Fruit fly (Drosophila melanogaster) whole organism, embryonic: Measurements from ENCODE around the gene CG44040.

ENCODE experiments used
- Awh ChIP-seq: fragments of 200-800 bp; sonication (Bioruptor generic); IDR thresholded peaks from 2 replicates; pipeline ENCODE4, ENCODE4 v1.3.6; 2022; ENCODE audit warnings: missing biosample characterization, missing genetic modification characterization
- BEAF-32 ChIP-seq: fragments of 200-800 bp; sonication (Bioruptor generic); optimal IDR thresholded peaks from 3 replicates; lab custom pipeline; 2017; ENCODE audit warnings: missing biosample characterization, missing genetic modification characterization, mild to moderate bottlenecking, moderate library complexity, missing genetic modification reagents
- Bdp1 ChIP-seq: fragments of 200-800 bp; sonication (Bioruptor generic); optimal IDR thresholded peaks from 3 replicates; lab custom pipeline; 2016; ENCODE audit warnings: missing biosample characterization, missing genetic modification characterization
- CG10209 ChIP-seq: fragments of 200-800 bp; sonication (Bioruptor generic); optimal IDR thresholded peaks from 3 replicates; lab custom pipeline; 2017; ENCODE audit warnings: missing biosample characterization, mild to moderate bottlenecking, missing genetic modification characterization, missing genetic modification reagents
- CG11560 ChIP-seq: fragments of 200-800 bp; sonication (Bioruptor generic); IDR thresholded peaks from 3 replicates; pipeline ENCODE4 v1.3.6; 2022; ENCODE audit warnings: missing biosample characterization, missing genetic modification characterization
- CG12155 ChIP-seq: fragments of 200-800 bp; sonication (Bioruptor generic); optimal IDR thresholded peaks from 3 replicates; lab custom pipeline; 2016; ENCODE audit warnings: missing biosample characterization, missing genetic modification characterization
- CG13775 ChIP-seq: fragments of 200-800 bp; sonication (Bioruptor generic); optimal IDR thresholded peaks from 3 replicates; lab custom pipeline; 2017; ENCODE audit warnings: missing biosample characterization, mild to moderate bottlenecking, missing genetic modification characterization
- CG14014 ChIP-seq: fragments of 200-800 bp; sonication (Bioruptor generic); IDR thresholded peaks from 2 replicates; pipeline ENCODE4 v1.3.6; 2022; ENCODE audit warnings: missing biosample characterization, missing genetic modification characterization
- CG14710 ChIP-seq: fragments of 200-800 bp; sonication (Bioruptor generic); optimal IDR thresholded peaks from 3 replicates; lab custom pipeline; 2019; ENCODE audit warnings: missing biosample characterization, mild to moderate bottlenecking, missing genetic modification characterization, moderate library complexity
- CG15073 ChIP-seq: fragments of 200-800 bp; sonication (Bioruptor generic); optimal IDR thresholded peaks from 2 replicates; lab custom pipeline; 2016; ENCODE audit warnings: missing biosample characterization, missing genetic modification characterization
- CG16779 ChIP-seq: fragments of 200-800 bp; sonication (Bioruptor generic); IDR thresholded peaks from 2 replicates; pipeline ENCODE4 v1.3.6; 2022; ENCODE audit warnings: missing biosample characterization, missing genetic modification characterization
- CG18476 ChIP-seq: fragments of 200-800 bp; sonication (Bioruptor generic); optimal IDR thresholded peaks from 2 replicates; lab custom pipeline; 2016; ENCODE audit warnings: missing biosample characterization, mild to moderate bottlenecking, missing genetic modification characterization
- CG2712 ChIP-seq: fragments of 200-800 bp; optimal IDR thresholded peaks from 3 replicates; lab custom pipeline; 2019; ENCODE audit warnings: missing biosample characterization, mild to moderate bottlenecking, missing genetic modification characterization, moderate library complexity
- CG32532 ChIP-seq: fragments of 200-800 bp; sonication (Bioruptor generic); IDR thresholded peaks from 2 replicates; pipeline ENCODE4 v1.3.6; 2022; ENCODE audit warnings: missing biosample characterization, missing genetic modification characterization
- CG4404 ChIP-seq: fragments of 200-800 bp; sonication (Bioruptor generic); IDR thresholded peaks from 2 replicates; pipeline ENCODE4 v1.3.6; 2022; ENCODE audit warnings: missing biosample characterization, missing genetic modification characterization
- CG4707 ChIP-seq: fragments of 200-800 bp; sonication (Bioruptor generic); optimal IDR thresholded peaks from 2 replicates; lab custom pipeline; 2018; ENCODE audit warnings: missing biosample characterization, mild to moderate bottlenecking, missing genetic modification characterization, moderate library complexity
- CG5245 ChIP-seq: fragments of 200-800 bp; sonication (Bioruptor generic); optimal IDR thresholded peaks from 3 replicates; lab custom pipeline; 2016; ENCODE audit warnings: missing biosample characterization, missing genetic modification characterization
- CG6175 ChIP-seq: fragments of 200-800 bp; sonication (Bioruptor generic); IDR thresholded peaks from 3 replicates; pipeline ENCODE4 v1.3.6; 2022; ENCODE audit warnings: missing biosample characterization, missing genetic modification characterization
- CG6654 ChIP-seq: fragments of 200-800 bp; sonication (Bioruptor generic); optimal IDR thresholded peaks from 2 replicates; lab custom pipeline; 2017; ENCODE audit warnings: missing biosample characterization, mild to moderate bottlenecking, missing genetic modification characterization
- CG8765 ChIP-seq: fragments of 200-800 bp; sonication (Bioruptor generic); IDR thresholded peaks from 2 replicates; pipeline ENCODE4 v1.3.6; 2022; ENCODE audit warnings: missing biosample characterization, missing genetic modification characterization
- CG9817 ChIP-seq: fragments of 200-800 bp; sonication (Bioruptor generic); optimal IDR thresholded peaks from 2 replicates; lab custom pipeline; 2018; ENCODE audit warnings: missing biosample characterization, mild to moderate bottlenecking, missing genetic modification characterization, moderate library complexity
- CG9932 ChIP-seq: fragments of 200-800 bp; sonication (Bioruptor generic); IDR thresholded peaks from 2 replicates; pipeline ENCODE4 v1.3.6; 2022; ENCODE audit warnings: missing biosample characterization, missing genetic modification characterization
- D19A ChIP-seq: fragments of 200-800 bp; optimal IDR thresholded peaks from 3 replicates; lab custom pipeline; 2019; ENCODE audit warnings: missing biosample characterization, mild to moderate bottlenecking, missing genetic modification characterization, moderate library complexity
- H15 ChIP-seq: fragments of 200-800 bp; sonication (Bioruptor generic); IDR thresholded peaks from 3 replicates; pipeline ENCODE4 v1.3.6; 2022; ENCODE audit warnings: missing biosample characterization, missing genetic modification characterization
- Hey ChIP-seq: fragments of 200-800 bp; sonication (Bioruptor generic); optimal IDR thresholded peaks from 3 replicates; lab custom pipeline; 2018; ENCODE audit warnings: missing biosample characterization, mild to moderate bottlenecking, missing genetic modification characterization
- HmgD ChIP-seq: fragments of 200-800 bp; sonication (Bioruptor generic); optimal IDR thresholded peaks from 3 replicates; lab custom pipeline; 2016; ENCODE audit warnings: missing biosample characterization, missing genetic modification characterization
- Hmx ChIP-seq: fragments of 200-800 bp; sonication (Bioruptor generic); optimal IDR thresholded peaks from 2 replicates; lab custom pipeline; 2016; ENCODE audit warnings: missing biosample characterization, missing genetic modification characterization
- Hr39 ChIP-seq: fragments of >200 bp; optimal IDR thresholded peaks from 2 replicates; lab custom pipeline; 2017
- Lpt ChIP-seq: fragments of >200 bp; optimal IDR thresholded peaks from 2 replicates; lab custom pipeline; 2018; ENCODE audit warnings: missing biosample characterization, missing genetic modification characterization
- NC2α ChIP-seq: fragments of 200-800 bp; sonication (Bioruptor generic); optimal IDR thresholded peaks from 2 replicates; lab custom pipeline; 2016; ENCODE audit warnings: missing biosample characterization, missing genetic modification characterization
- NC2β ChIP-seq: fragments of 200-800 bp; sonication (Bioruptor generic); optimal IDR thresholded peaks from 2 replicates; lab custom pipeline; 2016; ENCODE audit warnings: missing biosample characterization, missing genetic modification characterization
- Ptx1 ChIP-seq: fragments of 200-800 bp; sonication (Bioruptor generic); IDR thresholded peaks from 2 replicates; pipeline ENCODE4 v1.3.6; 2022; ENCODE audit warnings: missing biosample characterization, missing genetic modification characterization
- Spps ChIP-seq: fragments of 200-800 bp; sonication (Bioruptor generic); optimal IDR thresholded peaks from 2 replicates; lab custom pipeline; 2018; ENCODE audit warnings: missing biosample characterization, mild to moderate bottlenecking, missing genetic modification characterization
- Sry-δ ChIP-seq: fragments of 200-800 bp; sonication (Bioruptor generic); optimal IDR thresholded peaks from 2 replicates; lab custom pipeline; 2016; ENCODE audit warnings: missing biosample characterization, missing genetic modification characterization
- ab ChIP-seq: fragments of 200-800 bp; sonication (Bioruptor generic); optimal IDR thresholded peaks from 2 replicates; lab custom pipeline; 2016; ENCODE audit warnings: missing biosample characterization, missing genetic modification characterization
- ara ChIP-seq: fragments of 200-800 bp; sonication (Bioruptor generic); IDR thresholded peaks from 2 replicates; pipeline ENCODE4 v1.3.6; 2022; ENCODE audit warnings: missing biosample characterization, missing genetic modification characterization
- crp ChIP-seq, 2 experiments: fragments of 200-800 bp; sonication (Bioruptor generic); optimal IDR thresholded peaks; 2 replicates in 1 of 2; 3 replicates in 1 of 2; lab custom pipeline; 2017; ENCODE audit warnings: missing biosample characterization in 2 of 2, missing genetic modification characterization in 2 of 2, mild to moderate bottlenecking in 1 of 2, moderate library complexity in 1 of 2
- dimm ChIP-seq: fragments of 200-800 bp; sonication (Bioruptor generic); IDR thresholded peaks from 2 replicates; pipeline ENCODE4 v1.3.6; 2022; ENCODE audit warnings: missing biosample characterization, missing genetic modification characterization
- en ChIP-seq: fragments of 200-800 bp; sonication (Bioruptor generic); optimal IDR thresholded peaks from 2 replicates; lab custom pipeline; 2016; ENCODE audit warnings: missing biosample characterization, missing genetic modification characterization
- gsb-n ChIP-seq: fragments of 200-800 bp; sonication (Bioruptor generic); optimal IDR thresholded peaks from 3 replicates; lab custom pipeline; 2018; ENCODE audit warnings: missing biosample characterization, mild to moderate bottlenecking, missing genetic modification characterization
- lilli ChIP-seq: fragments of 200-800 bp; sonication (Bioruptor generic); optimal IDR thresholded peaks from 3 replicates; lab custom pipeline; 2016; ENCODE audit warnings: missing biosample characterization, missing genetic modification characterization
- lmd ChIP-seq: fragments of 200-800 bp; sonication (Bioruptor generic); IDR thresholded peaks from 2 replicates; pipeline ENCODE4 v1.3.6; 2022; ENCODE audit warnings: missing biosample characterization, missing genetic modification characterization
- sens-2 ChIP-seq: fragments of 200-800 bp; sonication (Bioruptor generic); IDR thresholded peaks from 2 replicates; pipeline ENCODE4 v1.3.6; 2022; ENCODE audit warnings: missing biosample characterization, missing genetic modification characterization
- sisA ChIP-seq: fragments of 200-800 bp; sonication (Bioruptor generic); IDR thresholded peaks from 2 replicates; pipeline ENCODE4 v1.3.6; 2022; ENCODE audit warnings: missing biosample characterization, missing genetic modification characterization
- slou ChIP-seq: fragments of 200-800 bp; sonication (Bioruptor generic); optimal IDR thresholded peaks from 3 replicates; lab custom pipeline; 2016; ENCODE audit warnings: missing biosample characterization, missing genetic modification characterization
- stwl ChIP-seq: fragments of 200-800 bp; sonication (Bioruptor generic); optimal IDR thresholded peaks from 3 replicates; lab custom pipeline; 2018; ENCODE audit warnings: missing biosample characterization, mild to moderate bottlenecking, missing genetic modification characterization, moderate library complexity
- trem ChIP-seq: fragments of 200-800 bp; optimal IDR thresholded peaks from 3 replicates; lab custom pipeline; 2019; ENCODE audit warnings: missing biosample characterization, mild to moderate bottlenecking, missing genetic modification characterization, moderate library complexity
- trh ChIP-seq: fragments of 200-800 bp; sonication (Bioruptor generic); optimal IDR thresholded peaks from 2 replicates; lab custom pipeline; 2016; ENCODE audit warnings: missing biosample characterization, missing genetic modification characterization
- unc-4 ChIP-seq: fragments of 200-800 bp; sonication (Bioruptor generic); IDR thresholded peaks from 2 replicates; pipeline ENCODE4 v1.3.6; 2022; ENCODE audit warnings: missing biosample characterization, missing genetic modification characterization; ENCODE audit not compliant: partially characterized antibody
- zen ChIP-seq: fragments of 200-800 bp; sonication (Bioruptor generic); optimal IDR thresholded peaks from 3 replicates; lab custom pipeline; 2018; ENCODE audit warnings: missing biosample characterization, mild to moderate bottlenecking, missing genetic modification characterization, moderate library complexity

The CG44040 gene

dm6 chr3R:15319912-15320746, at the start of gene CG44040, which contains the start of gene CG6276 (continued):
- peak; percentile 57 for TF ChIP-seq CG9932 (GFP tag; lab: Robert Waterston, UW)
- no peak for TF ChIP-seq NC2β (GFP tag; lab: Kevin White, UChicago)
- peak; percentile 54; the same call in 1 of the 2 replicates for TF ChIP-seq CG14014
- peak; percentile 22 for TF ChIP-seq D19A (tag; lab: Kevin White, UChicago)
- TF ChIP-seq HmgD (GFP tag; lab: Kevin White, UChicago) = no peak
- peak; percentile 2 for TF ChIP-seq gsb-n
- TF ChIP-seq slou = no peak
- TF ChIP-seq CG4707 = no peak
- TF ChIP-seq CG6175 (GFP tag; lab: Robert Waterston, UW) = no peak
- TF ChIP-seq NC2α (GFP tag; lab: Kevin White, UChicago) = no peak
- peak; percentile 24 for TF ChIP-seq BEAF-32 (GFP tag; lab: Kevin White, UChicago)
- no peak for TF ChIP-seq Hey (tag; lab: Kevin White, UChicago)
- peak; percentile 53 for TF ChIP-seq CG2712 (tag; lab: Kevin White, UChicago)
- no peak for TF ChIP-seq unc-4 (GFP tag; lab: Robert Waterston, UW)
- TF ChIP-seq trem (tag; lab: Kevin White, UChicago) = peak; percentile 27
- peak; percentile 68 for TF ChIP-seq CG32532 (GFP tag; lab: Robert Waterston, UW)
- TF ChIP-seq Lpt (GFP tag; lab: Kevin White, UChicago) = no peak
- no peak for TF ChIP-seq CG16779 (GFP tag; lab: Robert Waterston, UW)
- TF ChIP-seq Ptx1 = peak; percentile 40; the same call in 1 of the 2 replicates
- TF ChIP-seq CG10209 (GFP tag; lab: Kevin White, UChicago) = peak; percentile 43
- TF ChIP-seq CG18476 (GFP tag; lab: Kevin White, UChicago) = no peak
- TF ChIP-seq CG9817 (tag; lab: Kevin White, UChicago) = peak; percentile 42
- peak; percentile 40 for TF ChIP-seq stwl (tag; lab: Kevin White, UChicago)
- TF ChIP-seq crp (GFP tag; optimal IDR thresholded peaks at IDR 0.05; lab: Kevin White, UChicago) = no peak
- no peak for TF ChIP-seq zen (tag; lab: Kevin White, UChicago)
- peak; percentile 48 for TF ChIP-seq CG13775 (GFP tag; lab: Kevin White, UChicago)
- no peak for TF ChIP-seq sens-2
- TF ChIP-seq ara (GFP tag; lab: Robert Waterston, UW) = 0 out of 2 replicates have a peak, but pooled peaks have one; percentile 4
- TF ChIP-seq Bdp1 (GFP tag; lab: Kevin White, UChicago) = no peak
- TF ChIP-seq lilli = peak; percentile 64
- peak; percentile 39; the same call in 1 of the 2 replicates for TF ChIP-seq Awh (GFP tag; lab: Robert Waterston, UW)
- TF ChIP-seq CG8765 (GFP tag; lab: Robert Waterston, UW) = no peak; the same call in 1 of the 2 replicates
- TF ChIP-seq Spps (tag; lab: Kevin White, UChicago) = no peak
- no peak for TF ChIP-seq trh (GFP tag; lab: Kevin White, UChicago)
- TF ChIP-seq CG12155 (GFP tag; lab: Kevin White, UChicago) = peak; percentile 5
- TF ChIP-seq Sry-δ (GFP tag; lab: Kevin White, UChicago) = peak; percentile 15
- no peak for TF ChIP-seq CG11560 (tag; lab: Robert Waterston, UW)
- peak; percentile 16 for TF ChIP-seq en (GFP tag; lab: Kevin White, UChicago)
- no peak for TF ChIP-seq CG5245
- TF ChIP-seq lmd = peak; percentile 32; the same call in 1 of the 2 replicates
- TF ChIP-seq ab (GFP tag; lab: Kevin White, UChicago) = no peak
- peak; percentile 34; the same call in 1 of the 2 replicates for TF ChIP-seq CG4404
- no peak for TF ChIP-seq Hr39
- no peak for TF ChIP-seq CG6654 (GFP tag; lab: Kevin White, UChicago)
- peak; percentile 32 for TF ChIP-seq CG14710
- TF ChIP-seq sisA (GFP tag; lab: Robert Waterston, UW) = no peak
- no peak for TF ChIP-seq CG15073 (GFP tag; lab: Kevin White, UChicago)
- TF ChIP-seq H15 (GFP tag; lab: Robert Waterston, UW) = 0 out of 3 replicates have a peak, but pooled peaks have one; percentile 41
- no peak for TF ChIP-seq Hmx (GFP tag; lab: Kevin White, UChicago)
- TF ChIP-seq dimm (GFP tag; lab: Robert Waterston, UW) = no peak
